Fruit fly (Drosophila melanogaster): ENCODE data around the gene CG15210.

The CG15210 gene

DNA sequence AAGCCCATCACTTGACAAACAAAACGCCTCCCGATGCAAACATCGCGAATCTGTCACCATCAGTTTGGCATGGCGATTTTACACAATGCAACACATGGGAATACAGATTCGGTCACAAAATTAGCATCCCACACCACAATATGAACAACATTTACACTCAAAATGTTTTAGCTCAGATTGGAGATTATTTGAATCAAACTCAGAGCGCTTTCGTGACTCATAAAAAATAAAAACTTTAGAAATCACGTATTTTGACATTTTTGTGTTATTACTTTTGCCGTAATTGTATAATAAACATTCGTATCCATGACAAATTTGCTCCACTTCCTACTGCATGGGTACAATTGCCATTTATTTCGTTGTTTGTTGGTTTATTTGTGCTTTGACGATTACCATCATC is 35.0 kb upstream of the CG15210 start (continued):
- TF ChIP-seq ss (GFP tag; optimal IDR thresholded peaks at IDR 0.05) (no peak), CG32006 (GFP tag; optimal IDR thresholded peaks at IDR 0.05) (peak; percentile 13), CG4318 (GFP tag; optimal IDR thresholded peaks at IDR 0.05) (no peak), CG8632 (GFP tag; optimal IDR thresholded peaks at IDR 0.05) (no peak), Sox15 (GFP tag; optimal IDR thresholded peaks at IDR 0.05) (no peak), lz (GFP tag; optimal IDR thresholded peaks at IDR 0.05) (peak; percentile 2), fd85E (GFP tag; optimal IDR thresholded peaks at IDR 0.05) (no peak), CG3032 (tag; optimal IDR thresholded peaks at IDR 0.05) (no peak), Met (GFP tag; optimal IDR thresholded peaks at IDR 0.05) (peak; percentile 35), CG7368 (GFP tag; optimal IDR thresholded peaks at IDR 0.05) (no peak), Ets21C (GFP tag; optimal IDR thresholded peaks at IDR 0.05) (no peak), fkh (GFP tag; optimal IDR thresholded peaks at IDR 0.05) (no peak), Sox14 (GFP tag; optimal IDR thresholded peaks at IDR 0.05) (peak; percentile 15), topi (GFP tag; optimal IDR thresholded peaks at IDR 0.05) (peak; percentile 14), Hr39 (GFP tag; optimal IDR thresholded peaks at IDR 0.05) (peak; percentile 46), CG6808 (GFP tag; optimal IDR thresholded peaks at IDR 0.05) (no peak), eg (GFP tag; IDR thresholded peaks at IDR 0.05) (peak; percentile 49; the same call in 1 of the 3 replicates)

DNA sequence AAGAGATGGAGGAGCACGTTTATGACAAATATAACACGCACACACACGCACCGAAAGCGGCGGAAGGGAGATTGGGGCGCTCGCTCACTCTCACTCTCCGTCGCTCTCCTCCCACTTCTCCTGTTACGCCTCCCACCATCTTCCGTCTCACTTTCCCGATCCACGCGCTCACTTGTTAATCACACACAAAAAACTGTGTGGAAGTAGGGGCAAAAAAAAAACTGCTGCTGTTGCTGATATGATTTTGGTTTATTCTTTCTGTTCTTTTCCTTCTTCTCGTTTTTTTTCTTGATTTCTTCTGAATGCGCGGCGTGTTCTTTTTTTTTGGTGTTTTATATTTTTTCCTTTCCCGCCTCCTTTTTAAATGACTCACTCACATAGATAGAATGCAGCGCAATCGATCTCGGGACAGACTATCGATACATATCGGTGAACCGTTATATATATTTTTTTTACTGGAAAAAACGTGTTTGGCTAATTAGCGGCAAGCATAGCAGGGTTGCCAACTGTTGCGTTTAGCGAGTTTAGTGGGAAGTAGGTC is 33.3 kb upstream of the CG15210 start:
- TF ChIP-seq Lpt (GFP tag; optimal IDR thresholded peaks at IDR 0.05): peak; percentile 25
- TF ChIP-seq pdm3 (GFP tag; optimal IDR thresholded peaks at IDR 0.05): peak; percentile 54
- peak; percentile 76 for TF ChIP-seq CG10669 (GFP tag; optimal IDR thresholded peaks at IDR 0.05)
- TF ChIP-seq CG15336 (GFP tag; IDR thresholded peaks at IDR 0.05): peak; percentile 50
- TF ChIP-seq dac (GFP tag; optimal IDR thresholded peaks at IDR 0.05): peak; percentile 11
- TF ChIP-seq CG7368 (GFP tag; optimal IDR thresholded peaks at IDR 0.05): peak; percentile 52
- TF ChIP-seq CG10631 (GFP tag; optimal IDR thresholded peaks at IDR 0.05): peak; percentile 11
- peak; percentile 37; the same call in 1 of the 2 replicates for TF ChIP-seq CG11294 (GFP tag; IDR thresholded peaks at IDR 0.05)
- peak; percentile 70 for TF ChIP-seq net (GFP tag; optimal IDR thresholded peaks at IDR 0.05)
- peak; percentile 39 for TF ChIP-seq fd59A (GFP tag; optimal IDR thresholded peaks at IDR 0.05)
- TF ChIP-seq CG8632 (GFP tag; optimal IDR thresholded peaks at IDR 0.05): peak; percentile 62
- TF ChIP-seq esn (GFP tag; optimal IDR thresholded peaks at IDR 0.05): peak; percentile 42
- TF ChIP-seq dsx (GFP tag; optimal IDR thresholded peaks at IDR 0.05; ENCODE audit: poor library complexity, severe bottlenecking): peak; percentile 75
- TF ChIP-seq CG16779 (tag; optimal IDR thresholded peaks at IDR 0.05): peak; percentile 83
- no peak for TF ChIP-seq CG11902 (GFP tag; optimal IDR thresholded peaks at IDR 0.05)
- peak; percentile 48 for TF ChIP-seq CG6792 (GFP tag; optimal IDR thresholded peaks at IDR 0.05)
- peak; percentile 79 for TF ChIP-seq Eip78C (GFP tag)
- peak; percentile 93 for TF ChIP-seq CG9139 (GFP tag; optimal IDR thresholded peaks at IDR 0.05)
- TF ChIP-seq Eip93F (GFP tag; optimal IDR thresholded peaks at IDR 0.05): no peak
- peak; percentile 83 for TF ChIP-seq spab (GFP tag; optimal IDR thresholded peaks at IDR 0.05)
- peak; percentile 17 for TF ChIP-seq Hr4 (GFP tag; optimal IDR thresholded peaks at IDR 0.05)
- peak; percentile 85 for TF ChIP-seq CG1621 (tag; optimal IDR thresholded peaks at IDR 0.05)
- TF ChIP-seq Smox (GFP tag; optimal IDR thresholded peaks at IDR 0.05): peak; percentile 47
- peak; percentile 45 for TF ChIP-seq CG32006 (GFP tag; optimal IDR thresholded peaks at IDR 0.05)
- peak; percentile 40 for TF ChIP-seq CG3919 (GFP tag; optimal IDR thresholded peaks at IDR 0.05)
- peak; percentile 90 for TF ChIP-seq CG6808 (GFP tag; optimal IDR thresholded peaks at IDR 0.05)
- peak; percentile 92 for TF ChIP-seq CG6163 (GFP tag; IDR thresholded peaks at IDR 0.05)
- peak; percentile 78 for TF ChIP-seq vri (GFP tag; optimal IDR thresholded peaks at IDR 0.05)
- TF ChIP-seq eg (GFP tag; IDR thresholded peaks at IDR 0.05): peak; percentile 85
- TF ChIP-seq CG31627 (GFP tag; optimal IDR thresholded peaks at IDR 0.05): no peak
- TF ChIP-seq fkh (GFP tag; optimal IDR thresholded peaks at IDR 0.05): peak; percentile 39
- TF ChIP-seq Gug (GFP tag; IDR thresholded peaks at IDR 0.05): peak; percentile 59
- TF ChIP-seq lz (GFP tag; optimal IDR thresholded peaks at IDR 0.05): peak; percentile 27
- peak; percentile 95 for TF ChIP-seq Blimp-1 (GFP tag; optimal IDR thresholded peaks at IDR 0.05)
- TF ChIP-seq CG11762 (GFP tag; optimal IDR thresholded peaks at IDR 0.05; ENCODE audit: insufficient read depth): peak; percentile 62
- peak; percentile 94 for TF ChIP-seq ss (GFP tag; optimal IDR thresholded peaks at IDR 0.05)
- peak; percentile 11 to 19 for TF ChIP-seq salr (GFP tag; optimal IDR thresholded peaks at IDR 0.05)
- TF ChIP-seq Ets21C (GFP tag; optimal IDR thresholded peaks at IDR 0.05): no peak
- peak; percentile 76 for TF ChIP-seq svp (GFP tag)
- TF ChIP-seq acj6 (GFP tag; optimal IDR thresholded peaks at IDR 0.05): peak; percentile 2
- TF ChIP-seq topi (GFP tag; optimal IDR thresholded peaks at IDR 0.05): peak; percentile 46
- TF ChIP-seq Met (GFP tag; optimal IDR thresholded peaks at IDR 0.05): peak; percentile 70
